Worm (Caenorhabditis elegans): Measurements from ENCODE around the gene nhr-130.

ce11 chrV:489320-489719 lies 6.2 kb upstream of the nhr-130 start, which contains the start of gene nhr-106:
- TF ChIP-seq F13C5.2 (tag; optimal IDR thresholded peaks at IDR 0.05) (no peak), ets-7 (tag; optimal IDR thresholded peaks at IDR 0.05) (no peak), tbx-37 (GFP tag; conservative IDR thresholded peaks at IDR 0.05) (no peak), ceh-13 (GFP tag; optimal IDR thresholded peaks at IDR 0.05) (no peak), hnd-1 (tag; optimal IDR thresholded peaks at IDR 0.05) (no peak), scrt-1 (GFP tag; IDR thresholded peaks at IDR 0.05) (no peak), aly-1 (tag; optimal IDR thresholded peaks at IDR 0.05) (no peak), ama-1 (optimal IDR thresholded peaks at IDR 0.05) (no peak), flt-1 (GFP tag; IDR thresholded peaks at IDR 0.05) (no peak), hmg-4 (GFP tag; optimal IDR thresholded peaks at IDR 0.05) (no peak), pes-1 (GFP tag; IDR thresholded peaks at IDR 0.05) (no peak), ceh-36 (tag; optimal IDR thresholded peaks at IDR 0.05) (no peak), tra-4 (tag; optimal IDR thresholded peaks at IDR 0.05) (no peak)

All from whole organism, early embryonic.